Fruit fly (Drosophila melanogaster): ENCODE measurements around the gene Mst36Fa.

Mst36Fa gene

dm6 chr2L:18676948-18677820 lies at the start of gene Mst36Fa, which contains the start of gene CG31751 (continued):
- peak; percentile 73 for TF ChIP-seq salm (tag; optimal IDR thresholded peaks at IDR 0.05)
- peak; percentile 44; the same call in 1 of the 3 replicates for TF ChIP-seq CG11093 (GFP tag; IDR thresholded peaks at IDR 0.05)

dm6 chr2L:18724842-18725241 lies 48.0 kb upstream of the Mst36Fa start:
- TF ChIP-seq stwl (tag; optimal IDR thresholded peaks at IDR 0.05) (peak; percentile 75), Ets65A (GFP tag) (no peak), Drgx (GFP tag; IDR thresholded peaks at IDR 0.05) (peak; percentile 64), trh (GFP tag; optimal IDR thresholded peaks at IDR 0.05) (no peak), CG11398 (GFP tag; optimal IDR thresholded peaks at IDR 0.05) (no peak), Neu2 (GFP tag; optimal IDR thresholded peaks at IDR 0.05; ENCODE audit: borderline replicate concordance) (no peak), CG3995 (GFP tag; optimal IDR thresholded peaks at IDR 0.05) (no peak), h (optimal IDR thresholded peaks at IDR 0.05) (no peak), luna (GFP tag; optimal IDR thresholded peaks at IDR 0.05) (no peak), mld (GFP tag; IDR thresholded peaks at IDR 0.05; ENCODE audit: partially characterized antibody) (no peak), trem (tag; optimal IDR thresholded peaks at IDR 0.05) (no peak), Med (GFP tag) (no peak), da (GFP tag; optimal IDR thresholded peaks at IDR 0.05) (no peak), CG13775 (GFP tag; optimal IDR thresholded peaks at IDR 0.05) (no peak), CG13296 (GFP tag; optimal IDR thresholded peaks at IDR 0.05) (no peak)

- 0 out of 2 replicates have a peak, but pooled peaks have one; percentile 23 for TF ChIP-seq Drgx (GFP tag; IDR thresholded peaks at IDR 0.05)
- TF ChIP-seq E2f2 (GFP tag; IDR thresholded peaks at IDR 0.05), result no peak
Observed at dm6 chr2L:18719583-18719982, 42.8 kb upstream of the Mst36Fa start.

DNA sequence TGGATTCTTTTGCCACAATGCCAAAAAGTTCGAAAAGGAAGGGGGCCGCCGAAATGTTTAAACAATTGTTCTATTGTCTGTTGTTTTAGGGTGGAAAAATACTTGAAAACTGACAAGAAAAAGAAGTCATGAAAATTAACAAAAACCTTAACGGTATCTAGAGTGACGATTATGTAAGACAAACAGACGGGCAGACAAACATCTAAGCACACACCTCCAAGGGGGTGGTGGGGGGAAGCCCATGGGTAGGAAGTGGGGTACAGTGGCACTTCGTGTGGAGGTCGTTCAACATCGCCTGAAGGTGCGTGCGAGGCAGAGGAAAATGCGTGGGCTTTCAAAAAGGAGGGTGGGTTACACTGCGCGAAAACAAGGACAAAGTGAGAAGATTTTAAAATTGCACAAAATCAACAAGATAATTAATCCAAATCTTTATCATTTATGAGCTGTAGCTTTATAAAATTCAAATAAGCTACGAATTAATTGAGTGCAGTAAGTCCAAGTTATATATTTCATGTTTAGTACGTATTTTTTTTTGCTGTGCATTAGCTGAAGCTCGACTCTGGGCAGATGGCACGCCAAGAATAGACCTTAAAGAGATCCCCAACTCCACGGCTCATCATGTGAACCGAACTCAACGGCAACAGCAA lies 40.7 kb upstream of the Mst36Fa start:
- TF ChIP-seq bsh (GFP tag; optimal IDR thresholded peaks at IDR 0.05) (peak in 1 of 2 experiments; percentile 0), CG8924 (tag; optimal IDR thresholded peaks at IDR 0.05) (peak; percentile 28), ci (GFP tag; IDR thresholded peaks at IDR 0.05) (0 out of 3 replicates have a peak, but pooled peaks have one; percentile 33), CG2875 (GFP tag; optimal IDR thresholded peaks at IDR 0.05) (peak; percentile 45), CG6813 (GFP tag; optimal IDR thresholded peaks at IDR 0.05) (peak; percentile 51), insv (GFP tag; optimal IDR thresholded peaks at IDR 0.05) (no peak), Jarid2 (GFP tag; optimal IDR thresholded peaks at IDR 0.05) (peak; percentile 2), CG2202 (tag; optimal IDR thresholded peaks at IDR 0.05) (peak; percentile 6), D19A (tag; optimal IDR thresholded peaks at IDR 0.05) (no peak), sc (optimal IDR thresholded peaks at IDR 0.05) (no peak), sc (GFP tag; optimal IDR thresholded peaks at IDR 0.05) (no peak), Ets65A (GFP tag) (peak; percentile 87), CG17186 (GFP tag; optimal IDR thresholded peaks at IDR 0.05) (no peak), CkIIα-i1 (GFP tag; IDR thresholded peaks at IDR 0.05) (no peak), gem (tag; optimal IDR thresholded peaks at IDR 0.05) (peak; percentile 15), Asciz (GFP tag; optimal IDR thresholded peaks at IDR 0.05) (peak; percentile 50), Blimp-1 (GFP tag; optimal IDR thresholded peaks at IDR 0.05) (peak; percentile 0), Rfx (GFP tag; IDR thresholded peaks at IDR 0.05) (peak; percentile 19; the same call in 1 of the 2 replicates), ro (GFP tag; IDR thresholded peaks at IDR 0.05) (no peak), mirr (GFP tag; optimal IDR thresholded peaks at IDR 0.05) (peak; percentile 20), lilli (GFP tag; optimal IDR thresholded peaks at IDR 0.05) (no peak), CG17385 (GFP tag; optimal IDR thresholded peaks at IDR 0.05) (peak; percentile 5), yki (optimal IDR thresholded peaks at IDR 0.05) (no peak), grau (tag; optimal IDR thresholded peaks at IDR 0.05) (peak; percentile 30), CG2712 (tag; optimal IDR thresholded peaks at IDR 0.05) (peak; percentile 31), vvl (GFP tag; IDR thresholded peaks at IDR 0.05) (peak; percentile 21; the same call in 1 of the 2 replicates), ftz-f1 (GFP tag; optimal IDR thresholded peaks at IDR 0.05) (no peak)

Measured in whole organism, embryonic.